Fruit fly (Drosophila melanogaster) whole organism, embryonic: ENCODE results near the gene Calr.

Experiments used
- Awh ChIP-seq: fragments of 200-800 bp; sonication (Bioruptor generic); IDR thresholded peaks from 2 replicates; pipeline ENCODE4, ENCODE4 v1.3.6; 2022; ENCODE audit warnings: missing biosample characterization, missing genetic modification characterization
- Bgb ChIP-seq: fragments of 200-800 bp; sonication (Bioruptor generic); IDR thresholded peaks from 2 replicates; pipeline ENCODE4 v1.3.6; 2022; ENCODE audit warnings: missing biosample characterization, missing genetic modification characterization; ENCODE audit not compliant: partially characterized antibody
- C15 ChIP-seq: fragments of 200-800 bp; sonication (Bioruptor generic); IDR thresholded peaks from 3 replicates; pipeline ENCODE4 v1.3.6; 2022; ENCODE audit warnings: missing biosample characterization, missing genetic modification characterization
- CG10462 ChIP-seq: fragments of 200-800 bp; sonication (Bioruptor generic); optimal IDR thresholded peaks from 2 replicates; lab custom pipeline; 2016; ENCODE audit warnings: missing biosample characterization, missing genetic modification characterization
- CG11456 ChIP-seq: fragments of 200-800 bp; sonication (Bioruptor generic); IDR thresholded peaks from 3 replicates; pipeline ENCODE4 v1.3.6; 2022; ENCODE audit warnings: missing biosample characterization, missing genetic modification characterization
- CG1233 ChIP-seq: fragments of 200-800 bp; sonication (Bioruptor generic); optimal IDR thresholded peaks from 4 replicates; lab custom pipeline; 2018; ENCODE audit warnings: missing biosample characterization, mild to moderate bottlenecking, missing genetic modification characterization
- CG12391 ChIP-seq: fragments of 200-800 bp; sonication (Bioruptor generic); optimal IDR thresholded peaks from 3 replicates; lab custom pipeline; 2018; ENCODE audit warnings: missing biosample characterization, mild to moderate bottlenecking, missing genetic modification characterization, moderate library complexity
- CG15514 ChIP-seq: fragments of 200-800 bp; sonication (Bioruptor generic); optimal IDR thresholded peaks from 3 replicates; lab custom pipeline; 2017; ENCODE audit warnings: missing biosample characterization, missing genetic modification characterization, mild to moderate bottlenecking, moderate library complexity, missing genetic modification reagents
- CG1603 ChIP-seq: fragments of 200-800 bp; sonication (Bioruptor generic); optimal IDR thresholded peaks from 2 replicates; lab custom pipeline; 2019; ENCODE audit warnings: missing biosample characterization, mild to moderate bottlenecking, missing genetic modification characterization, moderate library complexity
- CG2120 ChIP-seq: fragments of 200-800 bp; sonication (Bioruptor generic); optimal IDR thresholded peaks from 3 replicates; lab custom pipeline; 2016; ENCODE audit warnings: missing biosample characterization, missing genetic modification characterization
- CG2199 ChIP-seq: fragments of 200-800 bp; sonication (Bioruptor generic); IDR thresholded peaks from 3 replicates; pipeline ENCODE4 v1.3.6; 2022; ENCODE audit warnings: missing biosample characterization, missing genetic modification characterization
- CG2202 ChIP-seq: fragments of 200-800 bp; sonication (Bioruptor generic); optimal IDR thresholded peaks from 2 replicates; lab custom pipeline; 2018; ENCODE audit warnings: missing biosample characterization, mild to moderate bottlenecking, missing genetic modification characterization
- CG3847 ChIP-seq: fragments of 200-800 bp; sonication (Bioruptor generic); IDR thresholded peaks from 2 replicates; pipeline ENCODE4 v1.3.6; 2022; ENCODE audit warnings: missing biosample characterization, missing genetic modification characterization
- CG6683 ChIP-seq: fragments of 200-800 bp; sonication (Bioruptor generic); optimal IDR thresholded peaks from 2 replicates; lab custom pipeline; 2017; ENCODE audit warnings: missing biosample characterization, mild to moderate bottlenecking, missing genetic modification characterization, missing genetic modification reagents
- CG7357 ChIP-seq: fragments of 200-800 bp; sonication (Bioruptor generic); IDR thresholded peaks from 3 replicates; pipeline ENCODE4 v1.3.6; 2022; ENCODE audit warnings: missing biosample characterization, missing genetic modification characterization
- CG7963 ChIP-seq: fragments of 200-800 bp; sonication (Bioruptor generic); IDR thresholded peaks from 3 replicates; pipeline ENCODE4 v1.3.6; 2022; ENCODE audit warnings: missing biosample characterization, missing genetic modification characterization; ENCODE audit not compliant: partially characterized antibody
- Dek ChIP-seq: fragments of 200-800 bp; sonication (Bioruptor generic); optimal IDR thresholded peaks from 3 replicates; lab custom pipeline; 2019; ENCODE audit warnings: missing biosample characterization, mild to moderate bottlenecking, missing genetic modification characterization, moderate library complexity
- Gsc ChIP-seq: fragments of 200-800 bp; sonication (Bioruptor generic); IDR thresholded peaks from 2 replicates; pipeline ENCODE4 v1.3.6; 2022; ENCODE audit warnings: missing biosample characterization, missing genetic modification characterization
- Hr78 ChIP-seq, 2 experiments: fragments of 200-800 bp in 1 of 2; fragments of >200 bp in 1 of 2; sonication (Bioruptor generic) in 1 of 2; optimal IDR thresholded peaks; 2 replicates each; lab custom pipeline; 2017 to 2019; ENCODE audit warnings: missing biosample characterization in 2 of 2, missing genetic modification characterization in 2 of 2, mild to moderate bottlenecking in 1 of 2, moderate library complexity in 1 of 2
- MTF-1 ChIP-seq: fragments of 200-800 bp; sonication (Bioruptor generic); optimal IDR thresholded peaks from 2 replicates; lab custom pipeline; 2018; ENCODE audit warnings: missing biosample characterization, mild to moderate bottlenecking, missing genetic modification characterization, borderline replicate concordance
- Meics ChIP-seq: fragments of 200-800 bp; sonication (Bioruptor generic); optimal IDR thresholded peaks from 2 replicates; lab custom pipeline; 2017; ENCODE audit warnings: missing biosample characterization, mild to moderate bottlenecking, missing genetic modification characterization
- Nf-YC ChIP-seq: fragments of 200-800 bp; optimal IDR thresholded peaks from 3 replicates; lab custom pipeline; 2019; ENCODE audit warnings: missing biosample characterization, mild to moderate bottlenecking, missing genetic modification characterization, moderate library complexity
- Sox102F ChIP-seq: fragments of 200-800 bp; sonication (Bioruptor generic); optimal IDR thresholded peaks from 2 replicates; lab custom pipeline; 2018; ENCODE audit warnings: missing biosample characterization, mild to moderate bottlenecking, missing genetic modification characterization, moderate library complexity
- abd-A ChIP-seq: fragments of 200-800 bp; sonication (Bioruptor generic); optimal IDR thresholded peaks from 3 replicates; lab custom pipeline; 2019; ENCODE audit warnings: missing biosample characterization, mild to moderate bottlenecking, missing genetic modification characterization, moderate library complexity
- cas ChIP-seq: fragments of 200-800 bp; sonication (Bioruptor generic); IDR thresholded peaks from 2 replicates; pipeline ENCODE4 v1.3.6; 2022; ENCODE audit warnings: missing biosample characterization, missing genetic modification characterization
- cg ChIP-seq: fragments of 200-800 bp; sonication (Bioruptor generic); optimal IDR thresholded peaks from 3 replicates; lab custom pipeline; 2019; ENCODE audit warnings: missing biosample characterization, mild to moderate bottlenecking, missing genetic modification characterization, moderate library complexity
- ci ChIP-seq: fragments of 200-800 bp; sonication (Bioruptor generic); IDR thresholded peaks from 3 replicates; pipeline ENCODE4 v1.3.6; 2022; ENCODE audit warnings: missing biosample characterization, missing genetic modification characterization
- crol ChIP-seq: fragments of 200-800 bp; sonication (Bioruptor generic); IDR thresholded peaks from 2 replicates; pipeline ENCODE4 v1.3.6; 2022; ENCODE audit warnings: missing biosample characterization, missing genetic modification characterization
- dmrt11E ChIP-seq: fragments of 200-800 bp; sonication (Bioruptor generic); optimal IDR thresholded peaks from 3 replicates; lab custom pipeline; 2018; ENCODE audit warnings: missing biosample characterization, mild to moderate bottlenecking, missing genetic modification characterization, moderate library complexity
- dpn ChIP-seq, 2 experiments: fragments of 200-800 bp; sonication (Bioruptor generic); optimal IDR thresholded peaks; 3 replicates each; lab custom pipeline; 2016; ENCODE audit warnings: missing biosample characterization in 2 of 2, missing genetic modification characterization in 2 of 2
- dysf ChIP-seq: fragments of 200-800 bp; sonication (Bioruptor generic); IDR thresholded peaks from 3 replicates; pipeline ENCODE4 v1.3.6; 2022; ENCODE audit warnings: missing biosample characterization, missing genetic modification characterization
- jigr1 ChIP-seq: fragments of 200-800 bp; sonication (Bioruptor generic); IDR thresholded peaks from 3 replicates; pipeline ENCODE4 v1.3.6; 2022; ENCODE audit warnings: missing biosample characterization, missing genetic modification characterization
- ken ChIP-seq: fragments of 200-800 bp; sonication (Bioruptor generic); IDR thresholded peaks from 3 replicates; pipeline ENCODE4 v1.3.6; 2022; ENCODE audit warnings: missing biosample characterization, missing genetic modification characterization
- kni ChIP-seq: fragments of 200-800 bp; sonication (Bioruptor generic); optimal IDR thresholded peaks from 3 replicates; lab custom pipeline; 2017; ENCODE audit warnings: mild to moderate bottlenecking, missing biosample characterization, missing genetic modification reagents, missing genetic modification characterization
- lov ChIP-seq, 2 experiments: fragments of 200-800 bp in 1 of 2; fragments of >200 bp in 1 of 2; sonication (Bioruptor generic) in 1 of 2; IDR thresholded peaks in 1 of 2; optimal IDR thresholded peaks in 1 of 2; 2 replicates in 1 of 2; 3 replicates in 1 of 2; pipeline versions ENCODE4 v1.3.6 to Lab custom; 2017 to 2022; ENCODE audit warnings: missing biosample characterization in 1 of 2, missing genetic modification characterization in 1 of 2
- onecut ChIP-seq: fragments of 200-800 bp; sonication (Bioruptor generic); IDR thresholded peaks from 2 replicates; pipeline ENCODE4 v1.3.6; 2022; ENCODE audit warnings: missing biosample characterization, missing genetic modification characterization
- otp ChIP-seq: fragments of 200-800 bp; sonication (Bioruptor generic); IDR thresholded peaks from 3 replicates; pipeline ENCODE4, ENCODE4 v1.3.6; 2022; ENCODE audit warnings: missing biosample characterization, missing genetic modification characterization
- pros ChIP-seq: fragments of 200-800 bp; sonication (Bioruptor generic); optimal IDR thresholded peaks from 3 replicates; lab custom pipeline; 2019; ENCODE audit warnings: missing biosample characterization, mild to moderate bottlenecking, missing genetic modification characterization, moderate library complexity
- rib ChIP-seq: fragments of 200-800 bp; sonication (Bioruptor generic); IDR thresholded peaks from 2 replicates; pipeline ENCODE4 v1.3.6; 2022; ENCODE audit warnings: missing biosample characterization, missing genetic modification characterization
- sd ChIP-seq: fragments of 200-800 bp; sonication (Bioruptor generic); optimal IDR thresholded peaks from 3 replicates; lab custom pipeline; 2018; ENCODE audit warnings: missing biosample characterization, mild to moderate bottlenecking, missing genetic modification characterization, moderate library complexity
- sens ChIP-seq: fragments of 200-800 bp; sonication (Bioruptor generic); peaks from one replicate; lab custom pipeline; 2016; ENCODE audit warnings: missing biosample characterization, missing genetic modification characterization
- sens-2 ChIP-seq: fragments of 200-800 bp; sonication (Bioruptor generic); IDR thresholded peaks from 2 replicates; pipeline ENCODE4 v1.3.6; 2022; ENCODE audit warnings: missing biosample characterization, missing genetic modification characterization
- sima ChIP-seq: fragments of 200-800 bp; sonication (Bioruptor generic); optimal IDR thresholded peaks from 2 replicates; lab custom pipeline; 2016; ENCODE audit warnings: missing biosample characterization, missing genetic modification characterization
- sob ChIP-seq: fragments of 200-800 bp; sonication (Bioruptor generic); IDR thresholded peaks from 2 replicates; pipeline ENCODE4 v1.3.6; 2022; ENCODE audit warnings: missing biosample characterization, missing genetic modification characterization
- sqz ChIP-seq: fragments of 200-800 bp; sonication (Bioruptor generic); optimal IDR thresholded peaks from 3 replicates; lab custom pipeline; 2018; ENCODE audit warnings: missing biosample characterization, mild to moderate bottlenecking, missing genetic modification characterization
- stc ChIP-seq: fragments of 200-800 bp; sonication (Bioruptor generic); IDR thresholded peaks from 2 replicates; pipeline ENCODE4 v1.3.6; 2022; ENCODE audit warnings: missing biosample characterization, missing genetic modification characterization
- zen ChIP-seq: fragments of 200-800 bp; sonication (Bioruptor generic); optimal IDR thresholded peaks from 3 replicates; lab custom pipeline; 2018; ENCODE audit warnings: missing biosample characterization, mild to moderate bottlenecking, missing genetic modification characterization, moderate library complexity
- zf30C ChIP-seq: fragments of 200-800 bp; sonication (Bioruptor generic); optimal IDR thresholded peaks from 3 replicates; lab custom pipeline; 2018; ENCODE audit warnings: missing biosample characterization, mild to moderate bottlenecking, missing genetic modification characterization

Gene Calr

DNA sequence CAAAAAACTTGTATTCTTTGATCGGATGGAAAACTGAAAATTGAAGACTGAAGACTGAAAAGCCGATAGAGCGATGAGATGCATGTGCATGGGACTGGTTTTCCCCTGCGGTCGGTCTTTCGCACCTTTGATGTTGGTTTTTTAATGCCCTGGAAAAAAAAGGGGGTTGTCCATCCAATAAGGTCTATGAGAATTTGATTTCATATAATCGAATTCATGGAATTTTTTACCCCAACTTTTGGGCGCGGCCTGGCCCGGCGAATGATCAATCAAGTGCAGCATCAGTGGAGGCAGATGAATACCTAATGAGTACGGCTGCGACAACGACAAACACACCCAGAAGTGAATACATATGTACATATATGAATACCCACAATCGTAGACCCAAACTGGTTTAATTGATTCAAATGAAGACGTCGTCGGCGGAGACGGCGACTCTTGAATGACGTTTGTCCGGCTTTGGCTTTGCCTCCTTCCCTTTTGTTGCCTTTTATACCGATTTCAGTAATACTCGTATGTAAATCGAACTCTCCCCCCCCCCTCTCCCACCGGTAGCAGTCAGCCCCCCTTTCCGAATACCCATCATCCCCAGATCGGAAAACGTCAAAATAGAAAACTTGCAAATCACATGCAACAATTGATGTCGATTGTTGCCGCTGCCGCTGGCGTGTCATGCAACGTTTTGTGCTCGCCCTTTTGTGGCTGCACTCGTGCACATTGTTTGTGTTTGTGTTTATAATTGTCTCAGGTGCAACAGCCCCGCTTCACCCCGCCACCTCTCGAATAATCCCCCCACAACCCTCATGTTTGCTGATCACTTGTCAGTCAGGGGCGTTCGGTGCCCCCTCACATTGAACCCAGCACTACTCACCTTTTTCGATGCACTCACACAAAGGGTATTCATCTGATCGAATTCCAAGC is 27.4 kb downstream of the Calr start (continued):
- TF ChIP-seq onecut (GFP tag; lab: Robert Waterston, UW) = no peak
- no peak for TF ChIP-seq CG3847 (GFP tag; lab: Robert Waterston, UW)
- TF ChIP-seq Nf-YC (tag; lab: Kevin White, UChicago) = no peak
- TF ChIP-seq CG2202 (tag; lab: Kevin White, UChicago) = peak; percentile 15
- TF ChIP-seq sens-2 (GFP tag; lab: Robert Waterston, UW) = no peak
- peak; percentile 51 for TF ChIP-seq pros (GFP tag; lab: Kevin White, UChicago)
- no peak for TF ChIP-seq lov (optimal IDR thresholded peaks at IDR 0.05; lab: Kevin White, UChicago)
- TF ChIP-seq lov (GFP tag; IDR thresholded peaks at IDR 0.05; lab: Robert Waterston, UW) = 0 out of 3 replicates have a peak, but pooled peaks have one; percentile 60
- no peak for TF ChIP-seq CG10462 (GFP tag; lab: Kevin White, UChicago)
- no peak for TF ChIP-seq sima
- no peak for TF ChIP-seq stc (GFP tag; lab: Robert Waterston, UW)
- no peak for TF ChIP-seq jigr1 (GFP tag; lab: Robert Waterston, UW)
- TF ChIP-seq Meics (GFP tag; lab: Kevin White, UChicago) = no peak
- TF ChIP-seq cg (GFP tag; lab: Kevin White, UChicago) = peak; percentile 43
- TF ChIP-seq abd-A (tag; lab: Kevin White, UChicago) = peak; percentile 81
- TF ChIP-seq zen (tag; lab: Kevin White, UChicago) = no peak
- no peak for TF ChIP-seq MTF-1 (GFP tag; lab: Kevin White, UChicago)
- peak in 1 of 2 experiments; percentile 64 for TF ChIP-seq Hr78 (GFP tag; optimal IDR thresholded peaks at IDR 0.05; lab: Kevin White, UChicago)
- 0 out of 3 replicates have a peak, but pooled peaks have one; percentile 38 for TF ChIP-seq CG2199
- peak; percentile 67 for TF ChIP-seq Awh
- TF ChIP-seq sqz (GFP tag; lab: Kevin White, UChicago) = peak; percentile 88
- peak; percentile 56; the same call in 2 of the 3 replicates for TF ChIP-seq ci (GFP tag; lab: Robert Waterston, UW)
- no peak for TF ChIP-seq CG12391
- no peak for TF ChIP-seq C15 (GFP tag; lab: Robert Waterston, UW)
- no peak for TF ChIP-seq cas (GFP tag; lab: Robert Waterston, UW)
- TF ChIP-seq kni (GFP tag; lab: Kevin White, UChicago) = peak; percentile 93
- peak; percentile 40; the same call in 1 of the 3 replicates for TF ChIP-seq otp
- TF ChIP-seq Bgb (GFP tag; lab: Robert Waterston, UW) = no peak
- TF ChIP-seq CG7963 (GFP tag; lab: Robert Waterston, UW) = no peak
- peak; percentile 7 for TF ChIP-seq dmrt11E (tag; lab: Kevin White, UChicago)
- TF ChIP-seq CG6683 (GFP tag; lab: Kevin White, UChicago) = no peak
- no peak for TF ChIP-seq dpn (GFP tag; optimal IDR thresholded peaks at IDR 0.05; lab: Kevin White, UChicago)
- TF ChIP-seq sens (GFP tag; lab: Kevin White, UChicago) = peak; percentile 64
- no peak for TF ChIP-seq dysf (GFP tag; lab: Robert Waterston, UW)
- TF ChIP-seq zf30C = no peak
- 0 out of 2 replicates have a peak, but pooled peaks have one; percentile 13 for TF ChIP-seq sob (GFP tag; lab: Robert Waterston, UW)
- no peak for TF ChIP-seq Gsc
- no peak for TF ChIP-seq rib (GFP tag; lab: Robert Waterston, UW)
- no peak for TF ChIP-seq Sox102F (GFP tag; lab: Kevin White, UChicago)
- no peak for TF ChIP-seq CG2120 (GFP tag; lab: Kevin White, UChicago)
- TF ChIP-seq CG7357 (GFP tag; lab: Robert Waterston, UW) = no peak
- TF ChIP-seq ken (GFP tag; lab: Robert Waterston, UW) = no peak
- TF ChIP-seq Dek (tag; lab: Kevin White, UChicago) = no peak
- TF ChIP-seq crol (GFP tag; lab: Robert Waterston, UW) = peak; percentile 86
- TF ChIP-seq CG1233 (GFP tag; lab: Kevin White, UChicago) = peak; percentile 10
- TF ChIP-seq CG1603 (tag; lab: Kevin White, UChicago) = peak; percentile 33
- TF ChIP-seq sd (tag; lab: Kevin White, UChicago) = peak; percentile 93
- TF ChIP-seq CG15514 (GFP tag; lab: Kevin White, UChicago) = no peak
- TF ChIP-seq CG11456 (GFP tag; lab: Robert Waterston, UW) = 0 out of 3 replicates have a peak, but pooled peaks have one; percentile 18
